Worm (Caenorhabditis elegans) whole organism, early embryonic: ENCODE measurements around the gene lron-5.

ENCODE experiments used
- B0310.2 ChIP-seq: sonication (generic microtip); optimal IDR thresholded peaks from 2 replicates; lab custom pipeline; 2016; ENCODE audit warnings: mild to moderate bottlenecking, missing genetic modification characterization, missing compliant biosample characterization
- F13C5.2 ChIP-seq: sonication (generic microtip); optimal IDR thresholded peaks from 2 replicates; lab custom pipeline; 2017; ENCODE audit warnings: mild to moderate bottlenecking, missing genetic modification characterization, inconsistent platforms, missing compliant biosample characterization
- aly-1 ChIP-seq: sonication (generic microtip); optimal IDR thresholded peaks from 2 replicates; lab custom pipeline; 2016; ENCODE audit warnings: missing genetic modification characterization, missing compliant biosample characterization
- ama-1 ChIP-seq: fragments of 150-350 bp; optimal IDR thresholded peaks from 2 replicates; lab custom pipeline; 2014
- ceh-13 ChIP-seq: fragments of 200-800 bp; sonication (Bioruptor generic); optimal IDR thresholded peaks from 2 replicates; lab custom pipeline; 2018; ENCODE audit warnings: mild to moderate bottlenecking, missing genetic modification characterization, missing compliant biosample characterization
- ceh-36 ChIP-seq: sonication (generic microtip); optimal IDR thresholded peaks from 2 replicates; lab custom pipeline; 2016; ENCODE audit warnings: missing genetic modification characterization, inconsistent platforms, missing compliant biosample characterization
- ets-7 ChIP-seq: sonication (generic microtip); optimal IDR thresholded peaks from 2 replicates; lab custom pipeline; 2016; ENCODE audit warnings: missing genotype, missing genetic modification characterization, missing compliant biosample characterization
- flt-1 ChIP-seq: fragments of 200-800 bp; sonication (Bioruptor generic); IDR thresholded peaks from 2 replicates; pipeline ENCODE4 v1.3.6; 2022; ENCODE audit warnings: missing genetic modification characterization, missing compliant biosample characterization
- hmbx-1 ChIP-seq: sonication (generic microtip); optimal IDR thresholded peaks from 2 replicates; lab custom pipeline; 2016; ENCODE audit warnings: mild to moderate bottlenecking, missing genetic modification characterization, missing compliant biosample characterization
- hmg-4 ChIP-seq: fragments of 200-800 bp; sonication (Bioruptor generic); optimal IDR thresholded peaks from 2 replicates; lab custom pipeline; 2018; ENCODE audit warnings: mild to moderate bottlenecking, missing genetic modification characterization, missing compliant biosample characterization
- hnd-1 ChIP-seq: sonication (generic microtip); optimal IDR thresholded peaks from 2 replicates; lab custom pipeline; 2016; ENCODE audit warnings: missing genetic modification characterization, missing compliant biosample characterization
- pes-1 ChIP-seq: fragments of 200-800 bp; sonication (Bioruptor generic); IDR thresholded peaks from 2 replicates; pipeline ENCODE4 v1.3.6; 2022; ENCODE audit warnings: missing genetic modification reagents, missing genetic modification characterization, missing compliant biosample characterization
- scrt-1 ChIP-seq: fragments of 200-800 bp; sonication (Bioruptor generic); IDR thresholded peaks from 2 replicates; pipeline ENCODE4 v1.3.6; 2022; ENCODE audit warnings: missing genetic modification characterization, missing compliant biosample characterization
- sea-1 ChIP-seq: fragments of 200-800 bp; sonication (Bioruptor generic); conservative IDR thresholded peaks from 2 replicates; pipeline ENCODE4 v1.3.6; 2022; ENCODE audit warnings: missing genetic modification characterization, missing compliant biosample characterization
- tbx-11 ChIP-seq: fragments of 200-800 bp; sonication (Bioruptor generic); IDR thresholded peaks from 2 replicates; pipeline ENCODE4 v1.3.6; 2022; ENCODE audit warnings: missing genetic modification characterization, missing compliant biosample characterization
- tbx-37 ChIP-seq: fragments of 200-800 bp; sonication (Bioruptor generic); conservative IDR thresholded peaks from 2 replicates; pipeline ENCODE4 v1.3.6; 2022; ENCODE audit warnings: missing genetic modification reagents, missing genetic modification characterization, missing compliant biosample characterization
- tra-4 ChIP-seq: sonication (generic microtip); optimal IDR thresholded peaks from 2 replicates; lab custom pipeline; 2017; ENCODE audit warnings: missing genetic modification characterization, missing compliant biosample characterization

The lron-5 gene

DNA sequence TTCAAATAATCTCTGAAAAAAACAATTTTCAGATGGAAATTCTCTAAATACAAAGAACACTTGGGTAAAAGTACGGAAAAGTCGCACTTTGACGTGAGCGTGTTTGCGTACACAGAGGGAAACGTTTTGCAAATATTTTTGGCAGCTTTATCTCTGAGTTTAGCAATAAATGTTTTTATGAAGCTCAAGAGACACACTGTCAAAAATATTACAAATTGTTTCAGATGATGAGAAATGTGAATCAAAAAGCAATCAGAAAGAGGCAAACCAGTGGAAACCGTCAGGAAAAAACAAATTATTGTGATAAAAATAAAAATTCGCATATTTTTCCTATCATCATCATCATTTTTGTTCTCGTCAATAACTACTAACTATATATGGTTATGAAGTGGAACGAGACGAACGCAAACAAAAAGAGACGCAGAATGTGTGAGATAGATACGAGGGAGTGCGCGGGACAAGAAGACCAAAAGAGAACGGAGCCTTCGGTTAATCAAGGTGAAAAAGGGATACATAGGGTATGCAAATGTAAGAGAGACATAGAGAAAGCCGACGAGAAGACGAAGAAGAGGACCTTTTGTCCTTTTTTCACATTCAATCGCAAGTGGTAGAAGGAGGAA, 10.4 kb upstream of the lron-5 start, which contains the start of gene sel-2:
Gene sel-2 (minus strand): TSS at position 51 of the 620 bp plus-strand sequence.
- TF ChIP-seq ceh-36 (tag; lab: Kevin White, UChicago), result no peak
- no peak for TF ChIP-seq ama-1 (lab: Kevin White, UChicago)
- no peak for TF ChIP-seq tbx-37
- no peak for TF ChIP-seq flt-1
- TF ChIP-seq scrt-1 (GFP tag; lab: Robert Waterston, UW), result no peak
- TF ChIP-seq tra-4, result no peak
- TF ChIP-seq hmbx-1 (tag; lab: Kevin White, UChicago), result no peak
- no peak for TF ChIP-seq tbx-11 (GFP tag; lab: Robert Waterston, UW)
- TF ChIP-seq hmg-4 (GFP tag; lab: Kevin White, UChicago), result no peak
- TF ChIP-seq sea-1 (GFP tag; lab: Robert Waterston, UW), result no peak
- no peak for TF ChIP-seq hnd-1
- no peak for TF ChIP-seq ceh-13 (GFP tag; lab: Kevin White, UChicago)
- no peak for TF ChIP-seq pes-1
- no peak for TF ChIP-seq B0310.2 (tag; lab: Kevin White, UChicago)
- TF ChIP-seq aly-1, result no peak
- TF ChIP-seq F13C5.2, result no peak
- TF ChIP-seq ets-7 (tag; lab: Kevin White, UChicago), result no peak

DNA sequence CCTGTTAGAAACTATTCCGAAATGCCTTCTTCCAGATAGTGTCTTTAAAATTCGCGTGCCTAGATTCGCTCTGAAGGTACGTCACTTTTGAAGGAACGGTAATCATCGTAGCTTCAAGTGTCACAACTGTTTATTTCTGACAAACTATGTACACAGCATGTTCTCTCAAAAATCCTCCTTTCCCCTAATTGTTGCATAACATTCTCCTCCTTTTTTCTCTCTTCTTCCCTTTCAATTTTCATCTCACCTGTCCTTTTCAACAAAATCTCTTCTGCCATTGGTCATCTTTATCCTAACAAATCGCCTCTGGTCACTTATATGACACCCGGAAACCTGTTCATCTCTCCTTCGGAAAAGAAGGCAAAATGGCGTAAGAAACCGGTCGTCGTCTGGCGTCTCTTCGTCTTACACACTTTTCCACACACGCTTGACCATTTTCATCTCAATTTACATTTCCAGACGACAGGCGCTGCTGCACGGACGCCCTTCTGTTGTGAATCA, 6.7 kb upstream of the lron-5 start, which contains the start of gene lips-3:
Gene lips-3 (plus strand): TSS at position 458 of the 501 bp plus-strand sequence.
- TF ChIP-seq ets-7 (tag; lab: Kevin White, UChicago) (no peak), tbx-11 (GFP tag; lab: Robert Waterston, UW) (no peak)

DNA sequence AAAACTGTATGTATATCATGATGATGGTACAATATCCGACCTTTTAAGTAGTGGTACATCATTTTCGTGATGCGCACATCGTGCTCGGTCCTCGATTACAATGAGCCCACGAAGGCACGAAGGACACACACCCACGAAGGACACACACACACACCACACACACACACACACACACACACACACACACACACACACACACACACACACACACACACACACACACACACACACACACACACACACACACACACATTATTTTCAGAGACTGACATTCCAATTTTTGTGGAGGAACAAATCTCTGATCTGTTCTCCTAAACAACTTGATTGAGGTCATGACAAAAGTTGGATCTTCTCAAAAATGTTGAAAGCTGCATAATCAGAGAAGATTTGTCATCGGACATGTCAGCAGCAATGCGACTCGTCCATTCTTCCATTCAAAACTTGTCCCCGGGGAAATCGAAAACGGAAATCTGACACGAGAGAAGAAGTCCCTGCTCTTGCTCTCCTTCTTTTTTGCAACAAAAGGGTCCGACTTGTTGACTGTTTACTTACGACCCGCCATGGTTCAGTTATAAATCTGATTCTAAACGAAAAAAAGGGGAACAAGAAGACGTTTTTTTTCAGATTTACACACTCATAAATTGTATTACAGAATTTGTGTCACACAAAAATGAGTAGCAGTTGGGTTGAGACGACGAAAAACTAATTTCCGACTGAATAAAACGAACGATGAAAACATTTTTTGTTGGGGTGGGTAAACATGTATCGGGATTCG, 3.5 kb downstream of the lron-5 start:
- TF ChIP-seq tra-4, result no peak
- TF ChIP-seq B0310.2 (tag; lab: Kevin White, UChicago), result no peak
- no peak for TF ChIP-seq hmg-4 (GFP tag; lab: Kevin White, UChicago)
- no peak for TF ChIP-seq aly-1
- no peak for TF ChIP-seq ama-1 (lab: Kevin White, UChicago)
- TF ChIP-seq tbx-11 (GFP tag; lab: Robert Waterston, UW), result no peak
- no peak for TF ChIP-seq sea-1 (GFP tag; lab: Robert Waterston, UW)
- no peak for TF ChIP-seq flt-1
- no peak for TF ChIP-seq ceh-36 (tag; lab: Kevin White, UChicago)
- TF ChIP-seq tbx-37, result no peak
- TF ChIP-seq scrt-1 (GFP tag; lab: Robert Waterston, UW), result no peak

DNA sequence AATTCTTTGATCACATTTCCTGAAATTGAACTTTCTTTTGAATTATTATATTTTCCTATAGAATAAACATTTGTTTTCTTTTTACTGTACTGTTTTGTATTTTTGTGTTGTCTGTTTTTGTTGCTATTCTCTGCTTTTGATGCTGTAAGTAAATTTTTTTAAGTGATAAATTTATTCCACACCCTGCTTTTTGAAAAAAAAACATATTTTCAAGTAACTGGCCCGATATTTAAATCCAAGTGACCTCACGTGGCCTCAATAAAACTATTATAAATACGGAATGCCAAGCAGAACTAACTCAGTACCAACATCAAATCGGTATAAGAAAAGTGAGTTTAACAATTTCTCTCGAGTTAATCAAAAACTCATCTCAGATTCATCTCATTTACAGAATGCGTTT, 5.3 kb downstream of the lron-5 start, which contains the start of gene clec-151:
Gene clec-151 (plus strand): TSS at position 301 of the 400 bp plus-strand sequence.
- no peak for TF ChIP-seq tbx-11 (GFP tag; lab: Robert Waterston, UW)
- TF ChIP-seq hmbx-1 (tag; lab: Kevin White, UChicago), result no peak
- no peak for TF ChIP-seq tbx-37
- no peak for TF ChIP-seq B0310.2 (tag; lab: Kevin White, UChicago)
- TF ChIP-seq tra-4, result no peak
- TF ChIP-seq hnd-1, result no peak
- no peak for TF ChIP-seq hmg-4 (GFP tag; lab: Kevin White, UChicago)
- no peak for TF ChIP-seq flt-1
- no peak for TF ChIP-seq F13C5.2
- TF ChIP-seq ceh-36 (tag; lab: Kevin White, UChicago), result no peak
- no peak for TF ChIP-seq ets-7 (tag; lab: Kevin White, UChicago)
- TF ChIP-seq scrt-1 (GFP tag; lab: Robert Waterston, UW), result no peak
- no peak for TF ChIP-seq sea-1 (GFP tag; lab: Robert Waterston, UW)
- no peak for TF ChIP-seq ceh-13 (GFP tag; lab: Kevin White, UChicago)
- TF ChIP-seq aly-1, result no peak

- TF ChIP-seq B0310.2 (tag; lab: Kevin White, UChicago) (no peak), hmg-4 (GFP tag; lab: Kevin White, UChicago) (no peak), tbx-37 (no peak), hnd-1 (no peak), ama-1 (lab: Kevin White, UChicago) (no peak), scrt-1 (GFP tag; lab: Robert Waterston, UW) (no peak), ceh-36 (tag; lab: Kevin White, UChicago) (no peak), aly-1 (no peak), F13C5.2 (no peak), flt-1 (no peak), ets-7 (tag; lab: Kevin White, UChicago) (no peak), ceh-13 (GFP tag; lab: Kevin White, UChicago) (no peak), sea-1 (GFP tag; lab: Robert Waterston, UW) (no peak), hmbx-1 (tag; lab: Kevin White, UChicago) (no peak), tra-4 (no peak), pes-1 (no peak), tbx-11 (GFP tag; lab: Robert Waterston, UW) (no peak)
Measured at ce11 chrIII:4634947-4635346, 12.1 kb downstream of the lron-5 start, which contains the start of gene clec-153. Gene clec-153 (plus strand): TSS chrIII:4635247.

DNA sequence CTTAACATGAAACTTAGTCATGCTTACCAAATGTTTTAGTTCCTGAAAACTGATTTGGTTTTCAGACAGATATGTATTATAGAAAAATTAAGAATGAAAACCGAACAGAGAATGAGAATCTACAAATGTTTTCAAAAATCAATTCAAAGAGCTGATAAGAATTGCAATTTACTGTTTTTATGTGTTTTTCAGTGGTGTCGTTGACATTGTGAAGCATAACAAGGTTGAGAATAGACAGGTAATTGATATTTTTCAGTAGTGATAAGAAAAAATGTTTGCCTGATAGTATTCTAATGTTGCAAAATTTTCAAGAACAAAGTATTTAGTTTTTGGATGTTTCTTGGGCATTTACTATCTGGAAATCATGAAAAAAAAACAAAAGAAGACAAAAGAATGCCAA, 20.4 kb downstream of the lron-5 start, which contains the start of gene pfas-1:
Gene pfas-1 (minus strand): TSS at position 49 of the 400 bp plus-strand sequence.
- no peak for TF ChIP-seq tbx-37
- TF ChIP-seq B0310.2 (tag; lab: Kevin White, UChicago), result no peak
- TF ChIP-seq ets-7 (tag; lab: Kevin White, UChicago), result no peak
- no peak for TF ChIP-seq ceh-13 (GFP tag; lab: Kevin White, UChicago)
- no peak for TF ChIP-seq hnd-1
- no peak for TF ChIP-seq hmbx-1 (tag; lab: Kevin White, UChicago)
- no peak for TF ChIP-seq ama-1 (lab: Kevin White, UChicago)
- TF ChIP-seq aly-1, result no peak
- TF ChIP-seq tbx-11 (GFP tag; lab: Robert Waterston, UW), result no peak
- no peak for TF ChIP-seq scrt-1 (GFP tag; lab: Robert Waterston, UW)
- no peak for TF ChIP-seq flt-1
- no peak for TF ChIP-seq hmg-4 (GFP tag; lab: Kevin White, UChicago)
